Worm (Caenorhabditis elegans) whole organism, L2 larva: ENCODE measurements around the gene twk-12.
A peak's percentile ranks its signal among the peaks of the same experiment; 100 is the strongest.

ENCODE experiments used
- F13H6.1 ChIP-seq: sonication (generic microtip); optimal IDR thresholded peaks from 2 replicates; lab custom pipeline; 2016; ENCODE audit warnings: missing genetic modification characterization, missing compliant biosample characterization
- R02D3.7 ChIP-seq: fragments of 150-350 bp; optimal IDR thresholded peaks from 2 replicates; lab custom pipeline; 2014; ENCODE audit warnings: missing biosample characterization, missing genetic modification characterization
- Y55F3AM.14 ChIP-seq: fragments of 200-800 bp; sonication (Bioruptor generic); optimal IDR thresholded peaks from 2 replicates; lab custom pipeline; 2018; ENCODE audit warnings: mild to moderate bottlenecking, missing genetic modification characterization, missing compliant biosample characterization
- aly-2 ChIP-seq: fragments of 150-350 bp; optimal IDR thresholded peaks from 2 replicates; lab custom pipeline; 2014; ENCODE audit warnings: missing biosample characterization, missing genetic modification characterization
- ama-1 ChIP-seq: fragments of 150-350 bp; optimal IDR thresholded peaks from 2 replicates; lab custom pipeline; 2018; ENCODE audit warnings: inconsistent platforms
- blmp-1 ChIP-seq: sonication (generic microtip); optimal IDR thresholded peaks from 2 replicates; lab custom pipeline; 2017; ENCODE audit warnings: missing genetic modification characterization, mild to moderate bottlenecking, missing compliant biosample characterization, antibody characterized with exemption, moderate library complexity; ENCODE audit not compliant: insufficient read depth
- ceh-82 ChIP-seq: fragments of 150-350 bp; optimal IDR thresholded peaks from 2 replicates; lab custom pipeline; 2014; ENCODE audit warnings: missing biosample characterization, missing genetic modification characterization
- crh-2 ChIP-seq: sonication (generic microtip); optimal IDR thresholded peaks from 2 replicates; lab custom pipeline; 2017; ENCODE audit warnings: missing biosample characterization, missing genetic modification characterization
- dmd-4 ChIP-seq: sonication (generic microtip); optimal IDR thresholded peaks from 2 replicates; lab custom pipeline; 2017; ENCODE audit warnings: missing biosample characterization, missing genetic modification characterization
- egl-27 ChIP-seq: sonication (generic microtip); optimal IDR thresholded peaks from 3 replicates; lab custom pipeline; 2017; ENCODE audit warnings: missing biosample characterization, missing genetic modification reagents, missing genetic modification characterization
- elt-1 ChIP-seq: fragments of 150-350 bp; optimal IDR thresholded peaks from 2 replicates; lab custom pipeline; 2014; ENCODE audit warnings: missing biosample characterization, missing genetic modification characterization
- elt-3 ChIP-seq: sonication (generic microtip); optimal IDR thresholded peaks from 2 replicates; lab custom pipeline; 2017; ENCODE audit warnings: missing biosample characterization, missing genetic modification characterization
- fos-1 ChIP-seq: fragments of 150-350 bp; optimal IDR thresholded peaks from 2 replicates; lab custom pipeline; 2014; ENCODE audit warnings: missing biosample characterization, missing genetic modification characterization
- gmeb-1 ChIP-seq: fragments of 150-350 bp; optimal IDR thresholded peaks from 2 replicates; lab custom pipeline; 2014; ENCODE audit warnings: missing biosample characterization, missing genetic modification characterization
- lin-39 ChIP-seq: fragments of 150-350 bp; optimal IDR thresholded peaks from 2 replicates; lab custom pipeline; 2014; ENCODE audit warnings: missing biosample characterization, missing genetic modification reagents, missing genetic modification characterization
- mab-5 ChIP-seq: fragments of 150-350 bp; optimal IDR thresholded peaks from 2 replicates; lab custom pipeline; 2014; ENCODE audit warnings: missing biosample characterization, missing genetic modification characterization
- mbf-1 ChIP-seq: sonication (generic microtip); optimal IDR thresholded peaks from 2 replicates; lab custom pipeline; 2017; ENCODE audit warnings: missing biosample characterization, missing genetic modification characterization
- mdl-1 ChIP-seq, 2 experiments: fragments of 150-350 bp in 1 of 2; sonication (generic microtip) in 1 of 2; optimal IDR thresholded peaks; 2 replicates each; lab custom pipeline; 2017; ENCODE audit warnings: missing biosample characterization in 2 of 2, missing genetic modification characterization in 2 of 2
- nhr-10 ChIP-seq: sonication (generic microtip); optimal IDR thresholded peaks from 2 replicates; lab custom pipeline; 2017; ENCODE audit warnings: missing biosample characterization, missing genetic modification characterization
- nhr-11 ChIP-seq: fragments of 150-350 bp; optimal IDR thresholded peaks from 2 replicates; lab custom pipeline; 2014; ENCODE audit warnings: missing biosample characterization, missing genetic modification characterization
- nhr-129 ChIP-seq: fragments of 150-350 bp; optimal IDR thresholded peaks from 2 replicates; lab custom pipeline; 2014; ENCODE audit warnings: missing biosample characterization, missing genetic modification characterization
- nhr-21 ChIP-seq: fragments of 150-350 bp; optimal IDR thresholded peaks from 2 replicates; lab custom pipeline; 2014; ENCODE audit warnings: missing biosample characterization, missing genetic modification characterization
- nhr-23 ChIP-seq: fragments of 150-350 bp; optimal IDR thresholded peaks from 2 replicates; lab custom pipeline; 2014; ENCODE audit warnings: missing biosample characterization, missing genetic modification reagents, missing genetic modification characterization
- nhr-237 ChIP-seq: fragments of 150-350 bp; optimal IDR thresholded peaks from 2 replicates; lab custom pipeline; 2014; ENCODE audit warnings: missing biosample characterization, missing genetic modification characterization
- nhr-6 ChIP-seq: fragments of 150-350 bp; optimal IDR thresholded peaks from 2 replicates; lab custom pipeline; 2014; ENCODE audit warnings: missing biosample characterization, missing genetic modification characterization
- nhr-77 ChIP-seq: fragments of 150-350 bp; optimal IDR thresholded peaks from 2 replicates; lab custom pipeline; 2014; ENCODE audit warnings: missing biosample characterization, missing genetic modification characterization
- sem-4 ChIP-seq: fragments of 150-350 bp; optimal IDR thresholded peaks from 2 replicates; lab custom pipeline; 2014; ENCODE audit warnings: missing biosample characterization, missing genetic modification reagents, missing genetic modification characterization
- sma-3 ChIP-seq: sonication (generic microtip); optimal IDR thresholded peaks from 2 replicates; lab custom pipeline; 2016; ENCODE audit warnings: missing genetic modification reagents, missing genetic modification characterization, missing compliant biosample characterization
- sma-9 ChIP-seq, 2 experiments: fragments of 150-350 bp in 1 of 2; sonication (generic microtip) in 1 of 2; optimal IDR thresholded peaks; 2 replicates each; lab custom pipeline; 2014 to 2016; ENCODE audit warnings: missing genetic modification characterization in 2 of 2, mild to moderate bottlenecking in 1 of 2, missing biosample characterization in 1 of 2, missing compliant biosample characterization in 1 of 2, missing genetic modification reagents in 1 of 2, moderate library complexity in 1 of 2
- snpc-4 ChIP-seq: fragments of 150-350 bp; optimal IDR thresholded peaks from 2 replicates; lab custom pipeline; 2014; ENCODE audit warnings: missing biosample characterization, missing genetic modification characterization
- zag-1 ChIP-seq: fragments of 150-350 bp; optimal IDR thresholded peaks from 2 replicates; lab custom pipeline; 2014; ENCODE audit warnings: missing biosample characterization, missing genetic modification characterization
- ztf-1 ChIP-seq: fragments of 200-800 bp; sonication (Bioruptor generic); conservative IDR thresholded peaks from 2 replicates; pipeline ENCODE4 v1.3.6; 2022; ENCODE audit warnings: missing genetic modification characterization, missing compliant biosample characterization
- ztf-11 ChIP-seq: sonication (generic microtip); optimal IDR thresholded peaks from 2 replicates; lab custom pipeline; 2017; ENCODE audit warnings: missing biosample characterization, missing genetic modification characterization

The twk-12 gene

ce11 chrV:10683458-10683857 lies 16.1 kb downstream of the twk-12 start:
- TF ChIP-seq mbf-1 (tag; lab: Kevin White, UChicago) (no peak), R02D3.7 (tag; lab: Kevin White, UChicago) (no peak), dmd-4 (no peak), ztf-11 (tag; lab: Kevin White, UChicago) (no peak), nhr-6 (tag; lab: Kevin White, UChicago) (no peak), zag-1 (tag; lab: Kevin White, UChicago) (no peak), nhr-77 (tag; lab: Kevin White, UChicago) (no peak), nhr-11 (tag; lab: Kevin White, UChicago) (no peak), nhr-237 (tag; lab: Kevin White, UChicago) (no peak), sem-4 (tag; lab: Kevin White, UChicago) (no peak), crh-2 (tag; lab: Kevin White, UChicago) (no peak), egl-27 (tag; lab: Kevin White, UChicago) (no peak)

ce11 chrV:10684748-10685147 lies 17.4 kb downstream of the twk-12 start:
- TF ChIP-seq zag-1 (tag; lab: Kevin White, UChicago): no peak

ce11 chrV:10687601-10688000 lies 20.2 kb downstream of the twk-12 start, which contains the start of gene F29F11.20:
TSS of gene F29F11.20 (plus strand) at chrV:10687901.
- no peak for TF ChIP-seq sma-3 (GFP tag; lab: Kevin White, UChicago)
- TF ChIP-seq F13H6.1 (tag; lab: Kevin White, UChicago): peak; percentile 16

ce11 chrV:10691313-10691712 lies 23.9 kb downstream of the twk-12 start:
- TF ChIP-seq nhr-129 (tag; lab: Kevin White, UChicago) (peak; percentile 42), mab-5 (tag; lab: Kevin White, UChicago) (no peak), ztf-11 (tag; lab: Kevin White, UChicago) (no peak), nhr-10 (no peak), nhr-21 (tag; lab: Kevin White, UChicago) (no peak), sma-9 (GFP tag; optimal IDR thresholded peaks at IDR 0.05; lab: Kevin White, UChicago) (peak; percentile 21), sma-9 (tag; optimal IDR thresholded peaks at IDR 0.05; lab: Kevin White, UChicago) (no peak), ztf-1 (GFP tag; lab: Robert Waterston, UW) (no peak), F13H6.1 (tag; lab: Kevin White, UChicago) (peak; percentile 53)

- TF ChIP-seq fos-1 (tag; lab: Kevin White, UChicago): peak; percentile 95
- TF ChIP-seq nhr-23 (tag; lab: Kevin White, UChicago): no peak
- no peak for TF ChIP-seq nhr-129 (tag; lab: Kevin White, UChicago)
- peak; percentile 46 for TF ChIP-seq gmeb-1 (tag; lab: Kevin White, UChicago)
- peak; percentile 47 for TF ChIP-seq crh-2 (tag; lab: Kevin White, UChicago)
- peak; percentile 86 for TF ChIP-seq sma-9 (GFP tag; optimal IDR thresholded peaks at IDR 0.05; lab: Kevin White, UChicago)
- no peak for TF ChIP-seq sma-9 (tag; optimal IDR thresholded peaks at IDR 0.05; lab: Kevin White, UChicago)
- no peak for TF ChIP-seq ztf-1 (GFP tag; lab: Robert Waterston, UW)
- TF ChIP-seq blmp-1 (tag; lab: Kevin White, UChicago): no peak
- TF ChIP-seq F13H6.1 (tag; lab: Kevin White, UChicago): peak; percentile 77
- TF ChIP-seq egl-27 (tag; lab: Kevin White, UChicago): peak; percentile 23
- TF ChIP-seq ama-1 (lab: Kevin White, UChicago): no peak
- TF ChIP-seq ztf-11 (tag; lab: Kevin White, UChicago): no peak
Measured at ce11 chrV:10693749-10694148, 26.4 kb downstream of the twk-12 start.

DNA sequence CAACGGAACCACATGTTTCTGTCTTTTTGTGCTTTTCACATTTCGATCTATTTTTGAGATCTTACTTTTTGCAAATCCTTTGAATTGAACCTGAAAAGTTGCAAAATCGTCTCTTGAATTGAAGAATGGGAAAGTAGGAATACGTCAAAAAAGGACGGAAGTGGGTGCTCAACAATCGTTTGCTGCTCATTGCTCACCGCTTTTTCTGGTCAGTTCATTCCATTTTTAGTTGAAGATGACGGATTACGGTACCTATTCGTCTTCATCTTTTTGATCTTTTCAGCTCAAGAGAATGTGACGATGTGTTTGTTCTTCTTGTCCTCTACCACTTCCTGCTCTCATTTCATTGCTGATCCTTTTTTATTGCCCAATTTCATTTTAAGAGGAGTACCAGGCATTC lies 27.8 kb downstream of the twk-12 start, which contains the start of gene C05A2.4:
TSS of gene C05A2.4 (plus strand) at position 301 of the 400 bp plus-strand sequence.
- TF ChIP-seq R02D3.7 (tag; lab: Kevin White, UChicago) (no peak), F13H6.1 (tag; lab: Kevin White, UChicago) (no peak), elt-1 (no peak), fos-1 (tag; lab: Kevin White, UChicago) (no peak), aly-2 (tag; lab: Kevin White, UChicago) (no peak), ama-1 (lab: Kevin White, UChicago) (no peak), snpc-4 (tag; lab: Kevin White, UChicago) (no peak), dmd-4 (no peak), Y55F3AM.14 (no peak), nhr-129 (tag; lab: Kevin White, UChicago) (no peak), sma-9 (GFP tag; optimal IDR thresholded peaks at IDR 0.05; lab: Kevin White, UChicago) (no peak), sma-9 (tag; optimal IDR thresholded peaks at IDR 0.05; lab: Kevin White, UChicago) (no peak), crh-2 (tag; lab: Kevin White, UChicago) (no peak), nhr-23 (tag; lab: Kevin White, UChicago) (no peak), elt-3 (tag; lab: Kevin White, UChicago) (no peak), nhr-237 (tag; lab: Kevin White, UChicago) (no peak), lin-39 (tag; lab: Kevin White, UChicago) (no peak), mdl-1 (tag; optimal IDR thresholded peaks at IDR 0.05; lab: Kevin White, UChicago) (no peak), ceh-82 (tag; lab: Kevin White, UChicago) (no peak)
- TF ChIP-seq, all 48 proteins: peak for 0
